Worm (Caenorhabditis elegans): ENCODE data around the gene T02H6.1.
"Not testable (repeated sequence)": the region's sequence is repeated elsewhere in the genome, so short reads cannot be mapped to it uniquely, and the experiment has no call there.

ce11 chrII:695079-695478 lies 14.1 kb upstream of the T02H6.1 start:
- not testable (repeated sequence) for TF ChIP-seq cog-1 (tag; optimal IDR thresholded peaks at IDR 0.05); flt-1 (GFP tag; IDR thresholded peaks at IDR 0.05); ztf-29 (GFP tag; IDR thresholded peaks at IDR 0.05); klf-2 (GFP tag; conservative IDR thresholded peaks at IDR 0.05)
- TF ChIP-seq tab-1 (GFP tag; IDR thresholded peaks at IDR 0.05) (peak; percentile 80), ref-1 (GFP tag; conservative IDR thresholded peaks at IDR 0.05) (0 out of 2 replicates have a peak, but pooled peaks have one; percentile 28), ztf-23 (GFP tag; IDR thresholded peaks at IDR 0.05) (peak; percentile 41; the same call in 1 of the 2 replicates), T22C8.4 (GFP tag; IDR thresholded peaks at IDR 0.05) (peak; percentile 34; the same call in 1 of the 2 replicates)
